Worm (Caenorhabditis elegans): ENCODE data around the gene oac-22.

The oac-22 gene

DNA sequence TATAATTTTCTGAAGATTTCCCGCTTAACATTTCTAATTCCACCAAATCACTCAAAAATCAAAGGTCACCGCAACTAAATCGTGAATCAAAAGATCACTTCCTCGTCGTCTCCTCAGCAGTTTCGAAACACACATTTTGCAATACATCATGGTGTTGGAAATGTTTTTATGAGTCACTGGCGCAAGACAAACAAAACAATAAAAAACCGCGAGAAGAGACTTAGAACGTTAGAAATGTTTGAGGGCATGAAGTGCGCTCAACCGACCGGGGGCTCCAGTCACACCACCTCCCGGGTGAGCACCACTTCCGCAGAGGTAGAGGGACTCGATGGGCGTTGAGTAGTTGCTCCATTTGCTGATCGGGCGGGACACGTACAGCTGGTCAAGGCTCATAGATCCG lies 10.2 kb upstream of the oac-22 start (continued):
- TF ChIP-seq elt-3 (tag; optimal IDR thresholded peaks at IDR 0.05): no peak

DNA sequence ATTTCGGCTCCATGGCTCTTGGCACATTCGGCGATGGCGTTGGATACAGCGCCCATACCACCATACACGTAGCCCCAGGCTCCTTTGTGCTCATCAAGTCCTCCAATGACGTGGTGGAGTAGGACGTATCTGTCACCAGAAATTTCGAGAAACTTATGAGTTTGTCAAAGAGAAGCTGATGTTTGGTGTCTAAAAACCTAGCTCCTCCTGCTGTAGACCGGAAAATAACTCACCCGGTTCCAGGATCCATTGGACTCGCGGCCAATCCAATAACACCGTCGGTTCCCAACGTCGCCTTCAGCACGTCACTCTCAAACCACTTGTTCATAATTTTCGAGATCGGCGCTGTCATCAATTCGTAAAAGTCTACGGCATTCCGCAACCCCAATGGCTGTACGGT lies 8.5 kb upstream of the oac-22 start:
- TF ChIP-seq nhr-21 (tag; optimal IDR thresholded peaks at IDR 0.05) (no peak), elt-1 (tag; optimal IDR thresholded peaks at IDR 0.05) (no peak), zag-1 (tag; optimal IDR thresholded peaks at IDR 0.05) (no peak), nhr-10 (tag; optimal IDR thresholded peaks at IDR 0.05) (no peak), sma-9 (GFP tag; optimal IDR thresholded peaks at IDR 0.05) (no peak), sma-9 (tag; optimal IDR thresholded peaks at IDR 0.05) (no peak), nhr-23 (tag; optimal IDR thresholded peaks at IDR 0.05) (no peak)

DNA sequence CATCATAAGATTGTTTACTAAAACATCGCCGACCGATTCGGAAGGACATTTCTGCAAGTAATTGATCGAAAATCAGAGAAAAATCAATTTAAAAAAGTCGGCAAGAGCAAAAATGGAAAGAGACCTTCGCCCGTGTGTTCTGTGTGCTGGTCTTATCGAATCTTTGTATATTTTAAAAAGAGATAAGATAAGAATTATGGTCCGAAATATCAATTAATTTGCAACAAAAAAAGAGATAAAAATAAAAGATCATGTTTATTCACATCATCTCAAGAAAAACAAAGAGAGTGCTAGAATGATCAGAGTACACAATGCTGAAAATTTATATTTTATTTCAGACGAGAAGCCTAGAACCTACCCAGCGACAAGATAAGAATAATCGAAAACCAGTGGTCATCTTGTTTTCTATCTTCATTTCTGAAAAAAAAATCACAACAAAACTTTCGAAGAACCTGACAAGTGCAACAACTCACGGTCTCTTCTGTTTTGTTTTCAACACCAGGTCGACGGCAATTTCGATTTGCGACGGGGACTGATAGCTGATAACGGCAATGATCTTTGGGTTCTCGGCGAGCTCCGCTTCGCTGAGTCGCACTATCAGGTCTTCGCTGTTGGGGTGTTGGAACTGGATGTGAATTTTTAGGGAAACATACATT lies 7.1 kb upstream of the oac-22 start, which contains the start of gene F37C4.6:
F37C4.6 (minus strand) TSS at position 51 of the 656 bp plus-strand sequence.
- TF ChIP-seq unc-62 (GFP tag; optimal IDR thresholded peaks at IDR 0.05) (no peak), fos-1 (tag; optimal IDR thresholded peaks at IDR 0.05) (peak; percentile 27)

DNA sequence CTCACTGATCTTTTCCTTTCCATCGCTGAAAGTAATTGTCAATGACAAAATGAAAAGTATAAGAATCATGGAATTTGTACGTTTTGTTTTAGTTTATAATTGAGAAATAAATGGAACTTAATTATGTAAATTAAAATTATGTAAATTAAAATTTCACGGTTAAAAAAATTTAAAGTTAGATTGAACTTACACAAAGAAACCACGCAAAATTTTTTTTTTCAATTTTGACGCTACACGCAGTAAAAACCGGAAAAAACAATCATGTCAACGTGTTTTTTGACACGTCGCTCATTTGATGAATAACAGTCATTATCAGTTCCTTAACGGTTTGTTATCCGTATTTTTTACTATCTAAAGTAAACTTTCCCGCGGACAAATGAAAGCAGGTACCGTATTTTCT lies 4.3 kb upstream of the oac-22 start, which contains the start of the genes F37C4.8 and oac-23:
F37C4.8 (minus strand) TSS at position 101 of the 400 bp plus-strand sequence.
oac-23 (plus strand) TSS at position 323 of the 400 bp plus-strand sequence.
- TF ChIP-seq lin-11 (tag; optimal IDR thresholded peaks at IDR 0.05): no peak
- no peak for TF ChIP-seq nhr-6 (tag; optimal IDR thresholded peaks at IDR 0.05)
- no peak for TF ChIP-seq nhr-23 (tag; optimal IDR thresholded peaks at IDR 0.05)
- no peak for TF ChIP-seq snpc-4 (tag; optimal IDR thresholded peaks at IDR 0.05)
- TF ChIP-seq sem-4 (tag; optimal IDR thresholded peaks at IDR 0.05): no peak
- no peak for TF ChIP-seq zag-1 (tag; optimal IDR thresholded peaks at IDR 0.05)
- no peak for TF ChIP-seq nhr-237 (tag; optimal IDR thresholded peaks at IDR 0.05)
- no peak for TF ChIP-seq fos-1 (tag; optimal IDR thresholded peaks at IDR 0.05)
- TF ChIP-seq mbf-1 (tag; optimal IDR thresholded peaks at IDR 0.05): no peak

DNA sequence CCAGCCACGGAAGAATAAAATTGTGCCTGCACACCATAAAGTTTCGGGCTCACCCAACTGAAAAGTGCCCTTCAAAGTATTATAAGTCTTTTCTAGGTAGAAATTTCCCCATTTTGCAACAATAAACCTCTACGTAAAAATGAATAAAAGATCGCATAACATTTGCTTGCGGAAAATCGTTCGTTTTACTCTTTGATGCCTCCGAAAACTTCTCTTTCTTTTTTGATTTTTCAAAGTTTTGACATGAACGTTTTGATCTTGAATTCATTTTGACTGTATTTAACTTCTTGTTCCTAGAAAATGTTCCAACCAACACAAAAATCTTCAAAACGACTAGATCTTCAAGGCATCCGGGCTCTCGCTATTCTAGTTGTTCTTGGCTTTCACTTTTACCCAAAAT lies 3.5 kb downstream of the oac-22 start, which contains the start of gene oac-21:
oac-21 (plus strand) TSS at position 301 of the 400 bp plus-strand sequence.
- no peak for TF ChIP-seq alr-1 (tag; optimal IDR thresholded peaks at IDR 0.05)
- no peak for TF ChIP-seq Y55F3AM.14 (GFP tag; optimal IDR thresholded peaks at IDR 0.05)
- no peak for TF ChIP-seq egl-27 (tag; optimal IDR thresholded peaks at IDR 0.05)
- no peak for TF ChIP-seq nhr-23 (tag; optimal IDR thresholded peaks at IDR 0.05)
- no peak for TF ChIP-seq zag-1 (tag; optimal IDR thresholded peaks at IDR 0.05)
- no peak for TF ChIP-seq unc-55 (GFP tag; optimal IDR thresholded peaks at IDR 0.05)
- TF ChIP-seq crh-2 (tag; optimal IDR thresholded peaks at IDR 0.05): no peak
- no peak for TF ChIP-seq nhr-25 (tag; optimal IDR thresholded peaks at IDR 0.05)
- no peak for TF ChIP-seq elt-1 (tag; optimal IDR thresholded peaks at IDR 0.05)
- no peak for TF ChIP-seq fos-1 (tag; optimal IDR thresholded peaks at IDR 0.05)
- no peak for TF ChIP-seq gmeb-1 (tag; optimal IDR thresholded peaks at IDR 0.05)
- no peak for TF ChIP-seq unc-62 (GFP tag; optimal IDR thresholded peaks at IDR 0.05)
- TF ChIP-seq unc-39 (tag; optimal IDR thresholded peaks at IDR 0.05): no peak
- TF ChIP-seq peb-1 (tag; optimal IDR thresholded peaks at IDR 0.05): no peak

DNA sequence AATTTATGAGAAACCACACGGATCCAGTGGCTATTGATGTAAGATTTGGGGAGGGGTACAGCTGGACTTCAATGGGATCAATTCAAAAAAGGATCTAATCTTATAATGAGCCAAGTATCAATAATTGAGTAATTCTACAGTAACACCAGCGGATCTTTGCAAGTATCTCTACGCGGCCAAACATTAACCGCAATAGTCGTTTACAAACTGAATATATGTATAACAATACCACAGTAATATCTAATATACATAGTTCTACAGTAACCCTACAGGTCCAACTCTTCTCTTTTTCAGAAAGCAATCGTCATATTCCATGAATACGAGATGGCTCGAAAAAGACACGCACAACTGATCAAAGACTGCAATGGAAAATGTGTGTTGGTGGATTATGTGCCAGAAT lies 6.6 kb downstream of the oac-22 start, which contains the start of gene F56D6.9:
F56D6.9 (plus strand) TSS at position 301 of the 400 bp plus-strand sequence.
- TF ChIP-seq nhr-11 (tag; optimal IDR thresholded peaks at IDR 0.05) (no peak), sma-3 (GFP tag; optimal IDR thresholded peaks at IDR 0.05) (no peak), unc-39 (tag; optimal IDR thresholded peaks at IDR 0.05) (no peak), nhr-6 (tag; optimal IDR thresholded peaks at IDR 0.05) (no peak), nhr-12 (tag; optimal IDR thresholded peaks at IDR 0.05) (no peak), nhr-21 (tag; optimal IDR thresholded peaks at IDR 0.05) (no peak), lin-13 (GFP tag; optimal IDR thresholded peaks at IDR 0.05) (no peak), peb-1 (tag; optimal IDR thresholded peaks at IDR 0.05) (no peak), mab-5 (tag; optimal IDR thresholded peaks at IDR 0.05) (no peak), nhr-25 (tag; optimal IDR thresholded peaks at IDR 0.05) (no peak), mdl-1 (tag; optimal IDR thresholded peaks at IDR 0.05) (no peak), lin-11 (tag; optimal IDR thresholded peaks at IDR 0.05) (no peak), ama-1 (optimal IDR thresholded peaks at IDR 0.05) (no peak), ceh-82 (tag; optimal IDR thresholded peaks at IDR 0.05) (no peak), blmp-1 (tag; optimal IDR thresholded peaks at IDR 0.05; ENCODE audit: insufficient read depth) (no peak), snpc-4 (tag; optimal IDR thresholded peaks at IDR 0.05) (no peak), nhr-237 (tag; optimal IDR thresholded peaks at IDR 0.05) (no peak), dmd-4 (tag; optimal IDR thresholded peaks at IDR 0.05) (no peak), ceh-16 (tag; optimal IDR thresholded peaks at IDR 0.05) (no peak), skn-1 (tag; optimal IDR thresholded peaks at IDR 0.05) (no peak)
